Worm (Caenorhabditis elegans): ENCODE data around the gene B0454.6.

Gene B0454.6

ce11 chrII:3008400-3008799 is 24.2 kb upstream of the B0454.6 start, which contains the start of gene sdz-5:
sdz-5 (plus strand) TSS chrII:3008700.
- TF ChIP-seq nhr-77 (tag; optimal IDR thresholded peaks at IDR 0.05) (no peak), ets-5 (GFP tag; IDR thresholded peaks at IDR 0.05) (no peak), hlh-4 (tag; optimal IDR thresholded peaks at IDR 0.05) (no peak), nhr-90 (tag; optimal IDR thresholded peaks at IDR 0.05; ENCODE audit: poor library complexity) (no peak), egl-27 (tag; optimal IDR thresholded peaks at IDR 0.05) (no peak), nhr-47 (tag; optimal IDR thresholded peaks at IDR 0.05) (no peak), C16A3.4 (tag; optimal IDR thresholded peaks at IDR 0.05) (no peak), unc-30 (tag; optimal IDR thresholded peaks at IDR 0.05) (no peak), Y116A8C.19 (tag; optimal IDR thresholded peaks at IDR 0.05; ENCODE audit: borderline replicate concordance) (no peak), aly-2 (tag; optimal IDR thresholded peaks at IDR 0.05) (no peak)

- TF ChIP-seq vab-15 (tag; optimal IDR thresholded peaks at IDR 0.05) (no peak), snpc-4 (tag; optimal IDR thresholded peaks at IDR 0.05) (no peak), nhr-28 (tag; optimal IDR thresholded peaks at IDR 0.05) (no peak), zag-1 (tag; optimal IDR thresholded peaks at IDR 0.05) (no peak), lin-13 (GFP tag; optimal IDR thresholded peaks at IDR 0.05) (no peak), efl-1 (optimal IDR thresholded peaks at IDR 0.05) (no peak), efl-1 (GFP tag; optimal IDR thresholded peaks at IDR 0.05 in 1 of 2) (no peak), snu-23 (GFP tag; optimal IDR thresholded peaks at IDR 0.05) (no peak), ztf-4 (tag; optimal IDR thresholded peaks at IDR 0.05) (no peak), jun-1 (tag; optimal IDR thresholded peaks at IDR 0.05) (no peak), mep-1 (tag; optimal IDR thresholded peaks at IDR 0.05) (no peak), lin-15B (tag; optimal IDR thresholded peaks at IDR 0.05) (no peak), lin-39 (tag; optimal IDR thresholded peaks at IDR 0.05) (no peak), isw-1 (GFP tag; IDR thresholded peaks at IDR 0.05) (no peak), alr-1 (tag; optimal IDR thresholded peaks at IDR 0.05; ENCODE audit: borderline replicate concordance) (no peak), unc-30 (tag; optimal IDR thresholded peaks at IDR 0.05) (no peak), zip-4 (GFP tag; optimal IDR thresholded peaks at IDR 0.05) (no peak), sup-37 (GFP tag; optimal IDR thresholded peaks at IDR 0.05) (no peak), ceh-88 (GFP tag; IDR thresholded peaks at IDR 0.05) (no peak), unc-86 (tag; optimal IDR thresholded peaks at IDR 0.05) (no peak), fos-1 (tag; optimal IDR thresholded peaks at IDR 0.05) (no peak)
Observed at ce11 chrII:3012133-3012532, 20.4 kb upstream of the B0454.6 start, which contains the start of gene C41H7.9. C41H7.9 (minus strand) TSS chrII:3012233.

- TF ChIP-seq elt-2 (tag; optimal IDR thresholded peaks at IDR 0.05): peak; percentile 78
- no peak for TF ChIP-seq dpl-1 (GFP tag; optimal IDR thresholded peaks at IDR 0.05)
- TF ChIP-seq ceh-88 (GFP tag; IDR thresholded peaks at IDR 0.05): no peak
- peak; percentile 40 for TF ChIP-seq tlp-1 (tag; optimal IDR thresholded peaks at IDR 0.05)
Observed at ce11 chrII:3014196-3014849, 18.3 kb upstream of the B0454.6 start, which contains the start of gene C41H7.2. C41H7.2 (plus strand) TSS chrII:3014817.

- TF ChIP-seq unc-130 (tag; optimal IDR thresholded peaks at IDR 0.05): no peak
- TF ChIP-seq lin-39 (tag; optimal IDR thresholded peaks at IDR 0.05): no peak
- no peak for TF ChIP-seq fkh-4 (tag; optimal IDR thresholded peaks at IDR 0.05; ENCODE audit: borderline replicate concordance)
- TF ChIP-seq lin-13 (GFP tag; optimal IDR thresholded peaks at IDR 0.05): no peak
- no peak for TF ChIP-seq ets-5 (GFP tag; IDR thresholded peaks at IDR 0.05)
- TF ChIP-seq hlh-17 (GFP tag; optimal IDR thresholded peaks at IDR 0.05; ENCODE audit: borderline replicate concordance): no peak
- TF ChIP-seq tbx-2 (tag; optimal IDR thresholded peaks at IDR 0.05): no peak
- no peak for TF ChIP-seq ceh-82 (tag; optimal IDR thresholded peaks at IDR 0.05)
- TF ChIP-seq nhr-90 (tag; optimal IDR thresholded peaks at IDR 0.05; ENCODE audit: poor library complexity): no peak
- TF ChIP-seq ztf-11 (tag; optimal IDR thresholded peaks at IDR 0.05): no peak
- TF ChIP-seq fkh-10 (GFP tag; optimal IDR thresholded peaks at IDR 0.05): no peak
- no peak for TF ChIP-seq lsy-2 (tag; optimal IDR thresholded peaks at IDR 0.05)
- TF ChIP-seq C04F5.9 (tag; optimal IDR thresholded peaks at IDR 0.05): no peak
- no peak for TF ChIP-seq vab-15 (tag; optimal IDR thresholded peaks at IDR 0.05)
- TF ChIP-seq hpl-2 (GFP tag; optimal IDR thresholded peaks at IDR 0.05): no peak
- no peak for TF ChIP-seq aha-1 (tag; optimal IDR thresholded peaks at IDR 0.05)
Observed at ce11 chrII:3019807-3020206, 12.8 kb upstream of the B0454.6 start, which contains the start of gene clec-3. clec-3 (minus strand) TSS chrII:3019907.

All from whole organism, L1 larva.